Fruit fly (Drosophila melanogaster) Kc167 (cell line): ENCODE measurements around the gene CG32040.

Source experiments
- Myc ChIP-seq: fragments of >200 bp; optimal IDR thresholded peaks from 2 replicates; lab custom pipeline; 2017; ENCODE audit warnings: missing external identifiers
- Sin3A ChIP-seq: fragments of >200 bp; optimal IDR thresholded peaks from 2 replicates; lab custom pipeline; 2018; ENCODE audit warnings: missing external identifiers
- h ChIP-seq: fragments of >200 bp; optimal IDR thresholded peaks from 3 replicates; lab custom pipeline; 2018; ENCODE audit warnings: missing external identifiers
- insv ChIP-seq: fragments of >200 bp; optimal IDR thresholded peaks from 3 replicates; lab custom pipeline; 2018; ENCODE audit warnings: missing external identifiers
- psq ChIP-seq: fragments of >200 bp; optimal IDR thresholded peaks from 2 replicates; lab custom pipeline; 2017; ENCODE audit warnings: missing external identifiers

DNA sequence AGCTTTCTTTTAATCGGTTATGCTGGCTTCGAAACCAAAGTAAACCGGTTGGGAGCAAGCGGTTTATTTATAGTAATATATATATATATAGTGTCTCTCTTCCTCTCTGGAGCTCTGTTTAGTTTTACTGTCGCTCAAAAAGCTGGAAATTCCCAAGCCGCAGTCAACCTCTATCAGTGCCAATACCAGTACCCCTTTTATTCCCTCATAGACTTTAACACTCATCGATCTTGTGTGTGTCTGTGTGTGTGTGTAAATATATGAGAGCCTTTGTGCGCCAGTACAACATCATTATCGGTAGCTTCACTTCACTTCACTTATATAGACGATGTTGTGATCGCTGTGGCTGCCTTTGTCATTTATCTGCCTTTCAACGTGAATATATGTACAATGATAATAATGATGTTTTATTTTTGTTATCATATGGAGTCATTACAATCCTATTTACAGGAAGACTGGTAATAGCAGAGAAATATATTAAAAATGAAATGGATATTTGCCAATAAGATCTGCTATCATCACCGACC, 15.8 kb upstream of the CG32040 start:
- TF ChIP-seq psq = no peak
- no peak for TF ChIP-seq Myc (lab: Kevin White, UChicago)
- no peak for TF ChIP-seq h (lab: Kevin White, UChicago)
- no peak for TF ChIP-seq Sin3A
- TF ChIP-seq insv (lab: Kevin White, UChicago) = no peak
